Worm (Caenorhabditis elegans) whole organism, L2 larva: ENCODE measurements around the gene clec-266.

Experiments used
- C34F6.9 ChIP-seq: fragments of 150-350 bp; optimal IDR thresholded peaks from 2 replicates; lab custom pipeline; 2014; ENCODE audit warnings: missing biosample characterization, missing genetic modification characterization
- alr-1 ChIP-seq: fragments of 150-350 bp; optimal IDR thresholded peaks from 2 replicates; lab custom pipeline; 2014; ENCODE audit warnings: missing biosample characterization, missing genetic modification characterization
- blmp-1 ChIP-seq: sonication (generic microtip); optimal IDR thresholded peaks from 2 replicates; lab custom pipeline; 2017; ENCODE audit warnings: missing genetic modification characterization, mild to moderate bottlenecking, missing compliant biosample characterization, antibody characterized with exemption, moderate library complexity; ENCODE audit not compliant: insufficient read depth
- crh-2 ChIP-seq: sonication (generic microtip); optimal IDR thresholded peaks from 2 replicates; lab custom pipeline; 2017; ENCODE audit warnings: missing biosample characterization, missing genetic modification characterization
- lin-13 ChIP-seq: fragments of 150-350 bp; optimal IDR thresholded peaks from 2 replicates; lab custom pipeline; 2014; ENCODE audit warnings: missing biosample characterization, missing genetic modification reagents, missing genetic modification characterization
- lsy-2 ChIP-seq, 2 experiments: fragments of 150-350 bp in 1 of 2; sonication (generic microtip) in 1 of 2; optimal IDR thresholded peaks; 2 replicates each; lab custom pipeline; 2014 to 2017; ENCODE audit warnings: missing biosample characterization in 2 of 2, missing genetic modification characterization in 2 of 2
- mdl-1 ChIP-seq, 2 experiments: fragments of 150-350 bp in 1 of 2; sonication (generic microtip) in 1 of 2; optimal IDR thresholded peaks; 2 replicates each; lab custom pipeline; 2017; ENCODE audit warnings: missing biosample characterization in 2 of 2, missing genetic modification characterization in 2 of 2
- nhr-11 ChIP-seq: fragments of 150-350 bp; optimal IDR thresholded peaks from 2 replicates; lab custom pipeline; 2014; ENCODE audit warnings: missing biosample characterization, missing genetic modification characterization
- nhr-237 ChIP-seq: fragments of 150-350 bp; optimal IDR thresholded peaks from 2 replicates; lab custom pipeline; 2014; ENCODE audit warnings: missing biosample characterization, missing genetic modification characterization
- nhr-25 ChIP-seq: fragments of 150-350 bp; sonication (generic microtip); optimal IDR thresholded peaks from 3 replicates; lab custom pipeline; 2014; ENCODE audit warnings: missing biosample characterization, missing genetic modification characterization
- nhr-6 ChIP-seq: fragments of 150-350 bp; optimal IDR thresholded peaks from 2 replicates; lab custom pipeline; 2014; ENCODE audit warnings: missing biosample characterization, missing genetic modification characterization
- skn-1 ChIP-seq: sonication (generic microtip); optimal IDR thresholded peaks from 2 replicates; lab custom pipeline; 2017; ENCODE audit warnings: missing biosample characterization, missing genetic modification characterization
- unc-55 ChIP-seq: fragments of 150-350 bp; sonication (generic microtip); optimal IDR thresholded peaks from 3 replicates; lab custom pipeline; 2014; ENCODE audit warnings: missing biosample characterization, missing genetic modification reagents, missing genetic modification characterization
- zag-1 ChIP-seq: fragments of 150-350 bp; optimal IDR thresholded peaks from 2 replicates; lab custom pipeline; 2014; ENCODE audit warnings: missing biosample characterization, missing genetic modification characterization

DNA sequence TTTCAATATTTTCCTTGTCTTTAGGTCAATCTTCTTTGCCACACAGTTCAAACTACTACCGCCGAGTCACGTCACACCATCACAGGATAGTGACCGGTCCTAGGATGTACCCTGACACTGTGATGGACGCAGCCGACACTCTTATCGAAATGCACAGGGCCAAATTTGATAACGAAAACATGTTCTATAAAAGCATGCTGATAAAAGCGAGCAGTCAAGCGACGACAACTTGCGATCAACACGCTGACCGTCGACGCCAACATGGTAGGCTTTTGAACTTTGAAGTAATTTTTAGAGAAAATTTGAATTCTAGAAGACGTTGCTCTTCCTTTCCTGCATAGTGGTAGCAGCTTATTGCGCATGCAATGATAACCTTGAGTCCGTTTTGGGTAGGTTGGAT lies 15.7 kb downstream of the clec-266 start, which contains the start of gene cpr-6:
- TF ChIP-seq skn-1 (tag; lab: Kevin White, UChicago) = no peak
- no peak for TF ChIP-seq nhr-6 (tag; lab: Kevin White, UChicago)
- no peak for TF ChIP-seq nhr-237 (tag; lab: Kevin White, UChicago)
- TF ChIP-seq crh-2 (tag; lab: Kevin White, UChicago) = peak; percentile 10
- TF ChIP-seq zag-1 (tag; lab: Kevin White, UChicago) = no peak
- TF ChIP-seq blmp-1 (tag; lab: Kevin White, UChicago) = no peak
- no peak for TF ChIP-seq lsy-2 (tag; optimal IDR thresholded peaks at IDR 0.05; lab: Kevin White, UChicago)
- TF ChIP-seq alr-1 = no peak
- no peak for TF ChIP-seq nhr-25 (tag; lab: Kevin White, UChicago)
- TF ChIP-seq lin-13 (GFP tag; lab: Kevin White, UChicago) = no peak
- no peak for TF ChIP-seq unc-55
- TF ChIP-seq nhr-11 = no peak
- no peak for TF ChIP-seq C34F6.9 (tag; lab: Kevin White, UChicago)
- no peak for TF ChIP-seq mdl-1 (tag; optimal IDR thresholded peaks at IDR 0.05; lab: Kevin White, UChicago)
